Worm (Caenorhabditis elegans) whole organism, L1 larva: Measurements from ENCODE around the gene cpna-2.

Experiments
- ama-1 ChIP-seq: fragments of 150-350 bp; optimal IDR thresholded peaks from 2 replicates; lab custom pipeline; 2014
- ceh-88 ChIP-seq: fragments of 200-800 bp; sonication (Bioruptor generic); IDR thresholded peaks from 2 replicates; pipeline ENCODE4 v1.3.6; 2022; ENCODE audit warnings: missing genetic modification characterization, missing compliant biosample characterization
- fos-1 ChIP-seq: fragments of 150-350 bp; optimal IDR thresholded peaks from 2 replicates; lab custom pipeline; 2014; ENCODE audit warnings: missing biosample characterization, missing genetic modification characterization
- isw-1 ChIP-seq: fragments of 200-800 bp; sonication (Bioruptor generic); IDR thresholded peaks from 2 replicates; pipeline ENCODE4 v1.3.6; 2022; ENCODE audit warnings: missing genetic modification characterization, missing compliant biosample characterization
- nhr-12 ChIP-seq: sonication (generic microtip); optimal IDR thresholded peaks from 2 replicates; lab custom pipeline; 2017; ENCODE audit warnings: missing biosample characterization, missing genetic modification characterization
- zag-1 ChIP-seq: fragments of 150-350 bp; optimal IDR thresholded peaks from 2 replicates; lab custom pipeline; 2014; ENCODE audit warnings: missing biosample characterization, missing genetic modification characterization

ce11 chrII:7770253-7770652 is 45.5 kb downstream of the cpna-2 start:
- TF ChIP-seq zag-1 (tag; lab: Kevin White, UChicago) (no peak), fos-1 (no peak), nhr-12 (tag; lab: Kevin White, UChicago) (no peak), ama-1 (lab: Kevin White, UChicago) (no peak), ceh-88 (GFP tag; lab: Robert Waterston, UW) (no peak), isw-1 (GFP tag; lab: Robert Waterston, UW) (no peak)
